Fruit fly (Drosophila melanogaster) whole organism, embryonic: ENCODE data around the gene Idi.

Experiments used
- CG1024 ChIP-seq: fragments of 200-800 bp; sonication (Bioruptor generic); IDR thresholded peaks from 2 replicates; pipeline ENCODE4 v1.3.6; 2022; ENCODE audit warnings: missing biosample characterization, missing genetic modification characterization
- CG10366 ChIP-seq: fragments of 200-800 bp; sonication (Bioruptor generic); IDR thresholded peaks from 2 replicates; pipeline ENCODE4 v1.3.6; 2022; ENCODE audit warnings: missing biosample characterization, missing genetic modification characterization
- CG11504 ChIP-seq: fragments of 200-800 bp; sonication (Bioruptor generic); optimal IDR thresholded peaks from 3 replicates; lab custom pipeline; 2019; ENCODE audit warnings: missing biosample characterization, mild to moderate bottlenecking, missing genetic modification characterization, moderate library complexity
- CG12769 ChIP-seq: fragments of 200-800 bp; sonication (Bioruptor generic); optimal IDR thresholded peaks from 2 replicates; lab custom pipeline; 2019; ENCODE audit warnings: missing biosample characterization, mild to moderate bottlenecking, missing genetic modification characterization, moderate library complexity
- CG13775 ChIP-seq: fragments of 200-800 bp; sonication (Bioruptor generic); optimal IDR thresholded peaks from 3 replicates; lab custom pipeline; 2017; ENCODE audit warnings: missing biosample characterization, mild to moderate bottlenecking, missing genetic modification characterization
- CG13894 ChIP-seq: fragments of 200-800 bp; sonication (Bioruptor generic); optimal IDR thresholded peaks from 3 replicates; lab custom pipeline; 2018; ENCODE audit warnings: missing biosample characterization, mild to moderate bottlenecking, missing genetic modification characterization, moderate library complexity
- CG14441 ChIP-seq: fragments of 200-800 bp; sonication (Bioruptor generic); IDR thresholded peaks from 2 replicates; pipeline ENCODE4 v1.3.6; 2022; ENCODE audit warnings: missing biosample characterization, missing genetic modification characterization
- CG15696 ChIP-seq: fragments of 200-800 bp; sonication (Bioruptor generic); optimal IDR thresholded peaks from 2 replicates; lab custom pipeline; 2019; ENCODE audit warnings: missing biosample characterization, mild to moderate bottlenecking, missing genetic modification characterization, moderate library complexity
- CG16863 ChIP-seq: fragments of 200-800 bp; sonication (Bioruptor generic); optimal IDR thresholded peaks from 3 replicates; lab custom pipeline; 2016; ENCODE audit warnings: missing biosample characterization, missing genetic modification characterization
- CG18599 ChIP-seq: fragments of 200-800 bp; sonication (Bioruptor generic); optimal IDR thresholded peaks from 3 replicates; lab custom pipeline; 2017; ENCODE audit warnings: missing biosample characterization, missing genetic modification characterization, mild to moderate bottlenecking, moderate library complexity, missing genetic modification reagents
- CG2129 ChIP-seq: fragments of 200-800 bp; sonication (Bioruptor generic); IDR thresholded peaks from 2 replicates; pipeline ENCODE4 v1.3.6; 2022; ENCODE audit warnings: missing biosample characterization, missing genetic modification characterization; ENCODE audit not compliant: partially characterized antibody
- CG2678 ChIP-seq: fragments of 200-800 bp; sonication (Bioruptor generic); optimal IDR thresholded peaks from 3 replicates; lab custom pipeline; 2019; ENCODE audit warnings: missing biosample characterization, mild to moderate bottlenecking, missing genetic modification characterization, moderate library complexity
- CG30403 ChIP-seq: fragments of 200-800 bp; sonication (Bioruptor generic); optimal IDR thresholded peaks from 3 replicates; lab custom pipeline; 2016; ENCODE audit warnings: missing biosample characterization, missing genetic modification characterization
- CG3065 ChIP-seq: fragments of 200-800 bp; sonication (Bioruptor generic); optimal IDR thresholded peaks from 2 replicates; lab custom pipeline; 2016; ENCODE audit warnings: missing biosample characterization, missing genetic modification characterization
- CG31441 ChIP-seq: fragments of 200-800 bp; sonication (Bioruptor generic); IDR thresholded peaks from 2 replicates; pipeline ENCODE4 v1.3.6; 2022; ENCODE audit warnings: missing biosample characterization, missing genetic modification characterization
- CG3163 ChIP-seq: fragments of 200-800 bp; sonication (Bioruptor generic); optimal IDR thresholded peaks from 3 replicates; lab custom pipeline; 2016; ENCODE audit warnings: missing biosample characterization, missing genetic modification characterization
- CG32772 ChIP-seq: fragments of 200-800 bp; sonication (Bioruptor generic); IDR thresholded peaks from 2 replicates; pipeline ENCODE4 v1.3.6; 2022; ENCODE audit warnings: missing biosample characterization, missing genetic modification characterization
- CG7786 ChIP-seq: fragments of 200-800 bp; sonication (Bioruptor generic); optimal IDR thresholded peaks from 2 replicates; lab custom pipeline; 2016; ENCODE audit warnings: missing biosample characterization, missing genetic modification characterization
- CG8765 ChIP-seq: fragments of 200-800 bp; sonication (Bioruptor generic); IDR thresholded peaks from 2 replicates; pipeline ENCODE4 v1.3.6; 2022; ENCODE audit warnings: missing biosample characterization, missing genetic modification characterization
- CG9437 ChIP-seq: fragments of 200-800 bp; sonication (Bioruptor generic); optimal IDR thresholded peaks from 2 replicates; lab custom pipeline; 2018; ENCODE audit warnings: missing biosample characterization, mild to moderate bottlenecking, missing genetic modification characterization
- CG9876 ChIP-seq: fragments of 200-800 bp; sonication (Bioruptor generic); optimal IDR thresholded peaks from 2 replicates; lab custom pipeline; 2016; ENCODE audit warnings: missing biosample characterization, missing genetic modification characterization
- H2.0 ChIP-seq: fragments of 200-800 bp; sonication (Bioruptor generic); IDR thresholded peaks from 2 replicates; pipeline ENCODE4 v1.3.6; 2022; ENCODE audit warnings: missing biosample characterization, missing genetic modification characterization
- HLH4C ChIP-seq: fragments of 200-800 bp; sonication (Bioruptor generic); IDR thresholded peaks from 3 replicates; pipeline ENCODE4 v1.3.6; 2022; ENCODE audit warnings: missing biosample characterization, missing genetic modification characterization; ENCODE audit not compliant: partially characterized antibody
- MTF-1 ChIP-seq: fragments of 200-800 bp; sonication (Bioruptor generic); optimal IDR thresholded peaks from 2 replicates; lab custom pipeline; 2018; ENCODE audit warnings: missing biosample characterization, mild to moderate bottlenecking, missing genetic modification characterization, borderline replicate concordance
- Mad ChIP-seq: fragments of 200-800 bp; sonication (Bioruptor generic); optimal IDR thresholded peaks from 2 replicates; lab custom pipeline; 2016; ENCODE audit warnings: missing biosample characterization, missing genetic modification characterization
- NC2β ChIP-seq: fragments of 200-800 bp; sonication (Bioruptor generic); optimal IDR thresholded peaks from 2 replicates; lab custom pipeline; 2016; ENCODE audit warnings: missing biosample characterization, missing genetic modification characterization
- NFAT ChIP-seq: fragments of 200-800 bp; sonication (Bioruptor generic); IDR thresholded peaks from 2 replicates; pipeline ENCODE4 v1.3.6; 2022; ENCODE audit warnings: missing biosample characterization, missing genetic modification characterization
- chif ChIP-seq, 2 experiments: fragments of 200-800 bp; sonication (Bioruptor generic); optimal IDR thresholded peaks; 3 replicates each; lab custom pipeline; 2016; ENCODE audit warnings: missing biosample characterization in 2 of 2, missing genetic modification characterization in 2 of 2
- dmrt99B ChIP-seq: fragments of 200-800 bp; sonication (Bioruptor generic); optimal IDR thresholded peaks from 2 replicates; lab custom pipeline; 2018; ENCODE audit warnings: missing biosample characterization, mild to moderate bottlenecking, missing genetic modification characterization, moderate library complexity
- fu2 ChIP-seq: fragments of 200-800 bp; sonication (Bioruptor generic); optimal IDR thresholded peaks from 2 replicates; lab custom pipeline; 2016; ENCODE audit warnings: missing biosample characterization, missing genetic modification characterization
- gem ChIP-seq: fragments of 200-800 bp; sonication (Bioruptor generic); optimal IDR thresholded peaks from 2 replicates; lab custom pipeline; 2019; ENCODE audit warnings: missing biosample characterization, mild to moderate bottlenecking, missing genetic modification characterization, moderate library complexity
- hb ChIP-seq: fragments of 200-800 bp; sonication (Bioruptor generic); IDR thresholded peaks from 3 replicates; pipeline ENCODE4 v1.3.6; 2022; ENCODE audit warnings: missing biosample characterization, missing genetic modification characterization; ENCODE audit not compliant: partially characterized antibody
- hkb ChIP-seq, 2 experiments: fragments of 200-800 bp in 1 of 2; fragments of >200 bp in 1 of 2; sonication (Bioruptor generic) in 1 of 2; IDR thresholded peaks in 1 of 2; optimal IDR thresholded peaks in 1 of 2; 2 replicates each; pipeline versions ENCODE4 v1.3.6 to Lab custom; 2017 to 2022; ENCODE audit warnings: missing biosample characterization in 1 of 2, missing genetic modification characterization in 1 of 2
- lilli ChIP-seq: fragments of 200-800 bp; sonication (Bioruptor generic); optimal IDR thresholded peaks from 3 replicates; lab custom pipeline; 2016; ENCODE audit warnings: missing biosample characterization, missing genetic modification characterization
- mam ChIP-seq: fragments of 200-800 bp; sonication (Bioruptor generic); optimal IDR thresholded peaks from 3 replicates; lab custom pipeline; 2016; ENCODE audit warnings: missing biosample characterization, missing genetic modification characterization
- nerfin-2 ChIP-seq: fragments of 200-800 bp; sonication (Bioruptor generic); IDR thresholded peaks from 2 replicates; pipeline ENCODE4 v1.3.6; 2022; ENCODE audit warnings: missing biosample characterization, missing genetic modification characterization; ENCODE audit not compliant: partially characterized antibody
- pan ChIP-seq, 4 experiments: fragments of >200 bp in 3 of 4; fragments of 200-800 bp in 1 of 4; sonication (Bioruptor generic) in 1 of 4; optimal IDR thresholded peaks in 3 of 4; IDR thresholded peaks in 1 of 4; 2 replicates each; pipeline versions ENCODE4 v1.3.6 to Lab custom; 2017 to 2022; ENCODE audit warnings: missing biosample characterization in 2 of 4, missing genetic modification characterization in 2 of 4, mixed read lengths in 1 of 4
- pros ChIP-seq: fragments of 200-800 bp; sonication (Bioruptor generic); optimal IDR thresholded peaks from 3 replicates; lab custom pipeline; 2019; ENCODE audit warnings: missing biosample characterization, mild to moderate bottlenecking, missing genetic modification characterization, moderate library complexity
- run ChIP-seq: fragments of 200-800 bp; sonication (Bioruptor generic); optimal IDR thresholded peaks from 3 replicates; lab custom pipeline; 2018; ENCODE audit warnings: missing biosample characterization, mild to moderate bottlenecking, missing genetic modification characterization
- scrt ChIP-seq: fragments of 200-800 bp; sonication (Bioruptor generic); optimal IDR thresholded peaks from 2 replicates; lab custom pipeline; 2018; ENCODE audit warnings: missing biosample characterization, mild to moderate bottlenecking, missing genetic modification characterization, moderate library complexity
- shn ChIP-seq: fragments of 200-800 bp; sonication (Bioruptor generic); optimal IDR thresholded peaks from 3 replicates; lab custom pipeline; 2016; ENCODE audit warnings: missing biosample characterization, missing genetic modification characterization
- stc ChIP-seq: fragments of 200-800 bp; sonication (Bioruptor generic); IDR thresholded peaks from 2 replicates; pipeline ENCODE4 v1.3.6; 2022; ENCODE audit warnings: missing biosample characterization, missing genetic modification characterization
- tgo ChIP-seq: fragments of 200-800 bp; sonication (Bioruptor generic); IDR thresholded peaks from 3 replicates; pipeline ENCODE4 v1.3.6; 2022; ENCODE audit warnings: missing biosample characterization, missing genetic modification characterization
- tio ChIP-seq: fragments of 200-800 bp; sonication (Bioruptor generic); optimal IDR thresholded peaks from 2 replicates; lab custom pipeline; 2017; ENCODE audit warnings: missing biosample characterization, missing genetic modification characterization, inconsistent platforms
- vvl ChIP-seq: fragments of 200-800 bp; sonication (Bioruptor generic); IDR thresholded peaks from 2 replicates; pipeline ENCODE4 v1.3.6; 2022; ENCODE audit warnings: missing biosample characterization, missing genetic modification characterization

Gene Idi

dm6 chr3R:21254296-21254695 lies 15.6 kb upstream of the Idi start:
- TF ChIP-seq CG12769 (tag; lab: Kevin White, UChicago), result no peak
- peak; percentile 2 for TF ChIP-seq CG11504 (tag; lab: Kevin White, UChicago)
- TF ChIP-seq CG2678 (tag; lab: Kevin White, UChicago), result peak; percentile 18
- TF ChIP-seq CG30403, result no peak
- peak; percentile 27 for TF ChIP-seq CG18599 (GFP tag; lab: Kevin White, UChicago)
- peak; percentile 14 for TF ChIP-seq gem (tag; lab: Kevin White, UChicago)

- TF ChIP-seq scrt (GFP tag; lab: Kevin White, UChicago) (peak; percentile 47), NC2β (GFP tag; lab: Kevin White, UChicago) (no peak)
- TF ChIP-seq, all 482 proteins: peak for 1
These were observed 9.1 kb upstream of the Idi start for dm6 chr3R:21260795-21261194.

- 0 out of 2 replicates have a peak, but pooled peaks have one; percentile 11 for TF ChIP-seq CG31441 (GFP tag; lab: Robert Waterston, UW)
- TF ChIP-seq Mad (GFP tag; lab: Kevin White, UChicago), result peak; percentile 13
- no peak for TF ChIP-seq CG9876 (GFP tag; lab: Kevin White, UChicago)
- TF ChIP-seq CG13775 (GFP tag; lab: Kevin White, UChicago), result peak; percentile 40
- no peak for TF ChIP-seq CG3065 (GFP tag; lab: Kevin White, UChicago)
- no peak for TF ChIP-seq CG7786 (GFP tag; lab: Kevin White, UChicago)
- peak; percentile 54; the same call in 1 of the 2 replicates for TF ChIP-seq CG14441 (GFP tag; lab: Robert Waterston, UW)
- no peak for TF ChIP-seq pros
- no peak for TF ChIP-seq CG10366
- no peak for TF ChIP-seq CG16863 (GFP tag; lab: Kevin White, UChicago)
- no peak for TF ChIP-seq CG8765 (GFP tag; lab: Robert Waterston, UW)
- no peak for TF ChIP-seq CG9437 (GFP tag; lab: Kevin White, UChicago)
- TF ChIP-seq fu2 (GFP tag; lab: Kevin White, UChicago), result no peak
- TF ChIP-seq CG32772 (GFP tag; lab: Robert Waterston, UW), result 0 out of 2 replicates have a peak, but pooled peaks have one; percentile 20
- TF ChIP-seq HLH4C (GFP tag; lab: Robert Waterston, UW), result no peak
- TF ChIP-seq pan (optimal IDR thresholded peaks at IDR 0.05; lab: Kevin White, UChicago), result no peak
- peak in 1 of 2 experiments; percentile 68 for TF ChIP-seq pan (GFP tag; optimal IDR thresholded peaks at IDR 0.05 in 1 of 2, IDR thresholded peaks at IDR 0.05 in 1 of 2)
- no peak for TF ChIP-seq CG13894 (tag; lab: Kevin White, UChicago)
- no peak for TF ChIP-seq CG12769 (tag; lab: Kevin White, UChicago)
- 0 out of 2 replicates have a peak, but pooled peaks have one; percentile 27 for TF ChIP-seq NFAT (GFP tag; lab: Robert Waterston, UW)
- TF ChIP-seq dmrt99B, result no peak
- no peak for TF ChIP-seq mam (GFP tag; lab: Kevin White, UChicago)
- TF ChIP-seq CG2129 (GFP tag; lab: Robert Waterston, UW), result no peak
- no peak for TF ChIP-seq lilli (GFP tag; lab: Kevin White, UChicago)
- no peak for TF ChIP-seq CG3163
- no peak for TF ChIP-seq tgo (GFP tag; lab: Robert Waterston, UW)
- no peak for TF ChIP-seq CG15696 (tag; lab: Kevin White, UChicago)
- TF ChIP-seq CG1024, result peak; percentile 34; the same call in 1 of the 2 replicates
- no peak for TF ChIP-seq nerfin-2
- TF ChIP-seq vvl (GFP tag; lab: Robert Waterston, UW), result peak; percentile 47; the same call in 1 of the 2 replicates
- peak; percentile 41 for TF ChIP-seq MTF-1 (GFP tag; lab: Kevin White, UChicago)
- peak; percentile 33; the same call in 1 of the 2 replicates for TF ChIP-seq H2.0 (GFP tag; lab: Robert Waterston, UW)
- no peak for TF ChIP-seq hkb (optimal IDR thresholded peaks at IDR 0.05; lab: Kevin White, UChicago)
- TF ChIP-seq hkb (GFP tag; IDR thresholded peaks at IDR 0.05; lab: Robert Waterston, UW), result peak; percentile 56
- no peak for TF ChIP-seq hb (GFP tag; lab: Robert Waterston, UW)
- TF ChIP-seq chif (GFP tag; optimal IDR thresholded peaks at IDR 0.05; lab: Kevin White, UChicago), result no peak
- TF ChIP-seq stc (GFP tag; lab: Robert Waterston, UW), result peak; percentile 61; the same call in 1 of the 2 replicates
- no peak for TF ChIP-seq run
- TF ChIP-seq shn (GFP tag; lab: Kevin White, UChicago), result no peak
- no peak for TF ChIP-seq tio (GFP tag; lab: Kevin White, UChicago)
These were observed 6.7 kb upstream of the Idi start for dm6 chr3R:21263177-21263576.
